Worm (Caenorhabditis elegans) whole organism, L2 larva: Measurements from ENCODE around the gene srbc-67.

Experiments used
- ZK546.5 ChIP-seq: sonication (generic microtip); optimal IDR thresholded peaks from 2 replicates; lab custom pipeline; 2017; ENCODE audit warnings: missing biosample characterization, missing genetic modification characterization
- ceh-16 ChIP-seq: fragments of 150-350 bp; optimal IDR thresholded peaks from 2 replicates; lab custom pipeline; 2014; ENCODE audit warnings: missing biosample characterization, missing genetic modification characterization
- dmd-4 ChIP-seq: sonication (generic microtip); optimal IDR thresholded peaks from 2 replicates; lab custom pipeline; 2017; ENCODE audit warnings: missing biosample characterization, missing genetic modification characterization
- egl-27 ChIP-seq: sonication (generic microtip); optimal IDR thresholded peaks from 3 replicates; lab custom pipeline; 2017; ENCODE audit warnings: missing biosample characterization, missing genetic modification reagents, missing genetic modification characterization
- lin-11 ChIP-seq: fragments of 150-350 bp; sonication (generic microtip); optimal IDR thresholded peaks from 2 replicates; lab custom pipeline; 2014; ENCODE audit warnings: missing biosample characterization, missing genetic modification characterization, inconsistent platforms, mixed read lengths
- lin-13 ChIP-seq: fragments of 150-350 bp; optimal IDR thresholded peaks from 2 replicates; lab custom pipeline; 2014; ENCODE audit warnings: missing biosample characterization, missing genetic modification reagents, missing genetic modification characterization
- lsy-2 ChIP-seq, 2 experiments: fragments of 150-350 bp in 1 of 2; sonication (generic microtip) in 1 of 2; optimal IDR thresholded peaks; 2 replicates each; lab custom pipeline; 2014 to 2017; ENCODE audit warnings: missing biosample characterization in 2 of 2, missing genetic modification characterization in 2 of 2
- nhr-11 ChIP-seq: fragments of 150-350 bp; optimal IDR thresholded peaks from 2 replicates; lab custom pipeline; 2014; ENCODE audit warnings: missing biosample characterization, missing genetic modification characterization
- nhr-6 ChIP-seq: fragments of 150-350 bp; optimal IDR thresholded peaks from 2 replicates; lab custom pipeline; 2014; ENCODE audit warnings: missing biosample characterization, missing genetic modification characterization
- peb-1 ChIP-seq: fragments of 150-350 bp; optimal IDR thresholded peaks from 2 replicates; lab custom pipeline; 2014; ENCODE audit warnings: missing biosample characterization, missing genetic modification characterization
- sma-3 ChIP-seq: sonication (generic microtip); optimal IDR thresholded peaks from 2 replicates; lab custom pipeline; 2016; ENCODE audit warnings: missing genetic modification reagents, missing genetic modification characterization, missing compliant biosample characterization
- snpc-4 ChIP-seq: fragments of 150-350 bp; optimal IDR thresholded peaks from 2 replicates; lab custom pipeline; 2014; ENCODE audit warnings: missing biosample characterization, missing genetic modification characterization
- unc-62 ChIP-seq: fragments of 150-350 bp; optimal IDR thresholded peaks from 2 replicates; lab custom pipeline; 2014; ENCODE audit warnings: missing biosample characterization, missing genetic modification reagents, missing genetic modification characterization

DNA sequence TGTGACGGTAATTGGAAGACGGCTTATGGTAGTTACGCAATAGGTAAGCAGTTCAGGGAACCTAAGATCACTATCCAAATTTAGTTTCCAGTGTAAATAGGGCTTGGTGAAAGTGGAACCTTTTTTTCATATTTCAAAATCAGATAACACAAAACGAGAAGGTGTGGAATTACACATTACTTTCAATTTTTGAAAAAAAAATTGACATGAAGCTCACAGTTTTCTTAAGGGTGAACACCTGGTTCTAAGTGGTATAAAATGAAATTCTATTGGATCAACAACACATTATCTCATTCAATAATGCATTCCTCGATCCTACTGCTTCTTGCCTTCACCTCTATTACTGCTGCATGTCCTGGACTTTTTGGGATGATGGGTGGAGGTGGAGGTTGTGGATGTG is 15.0 kb upstream of the srbc-67 start, which contains the start of gene grl-30:
- TF ChIP-seq ceh-16 (tag; lab: Kevin White, UChicago) (no peak), ZK546.5 (no peak), snpc-4 (tag; lab: Kevin White, UChicago) (no peak), sma-3 (no peak), lin-13 (GFP tag; lab: Kevin White, UChicago) (no peak), peb-1 (no peak), lin-11 (tag; lab: Kevin White, UChicago) (no peak), lsy-2 (tag; optimal IDR thresholded peaks at IDR 0.05; lab: Kevin White, UChicago) (no peak), egl-27 (tag; lab: Kevin White, UChicago) (no peak), nhr-11 (tag; lab: Kevin White, UChicago) (no peak), dmd-4 (tag; lab: Kevin White, UChicago) (no peak), nhr-6 (tag; lab: Kevin White, UChicago) (no peak), unc-62 (GFP tag; lab: Kevin White, UChicago) (no peak)
